Worm (Caenorhabditis elegans): ENCODE data around the gene Y50E8A.10.

DNA sequence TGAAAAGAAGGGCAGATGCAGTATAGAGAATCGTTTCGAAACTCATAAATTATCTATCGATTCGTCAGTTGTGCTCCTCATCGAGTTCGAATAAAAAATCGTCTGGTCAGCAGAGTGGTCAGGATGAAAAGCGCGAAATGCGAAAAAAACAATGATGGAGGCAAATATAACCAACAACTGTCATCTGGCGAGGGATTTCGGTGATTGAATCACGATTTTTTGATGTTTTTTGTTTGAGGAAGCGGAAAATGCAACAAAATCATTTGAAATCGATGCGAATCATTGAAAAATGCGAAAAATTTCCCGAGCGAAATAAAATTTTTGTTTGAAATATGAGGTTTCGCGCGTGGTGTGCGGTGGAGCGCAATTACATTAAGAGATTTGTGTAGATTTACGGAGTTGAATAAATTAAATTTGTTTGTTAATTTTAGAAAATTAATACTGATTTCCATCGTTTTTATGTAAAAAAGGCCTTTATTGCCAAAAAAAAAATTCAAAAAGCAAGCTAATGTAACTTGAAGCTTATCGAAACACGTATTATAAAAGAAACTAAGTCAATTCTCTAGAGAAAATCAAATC is 45.5 kb upstream of the Y50E8A.10 start, which contains the start of gene unc-61:
- TF ChIP-seq nhr-179 (tag; optimal IDR thresholded peaks at IDR 0.05) (no peak), ceh-91 (GFP tag; IDR thresholded peaks at IDR 0.05) (no peak)
